Fruit fly (Drosophila melanogaster): Measurements from ENCODE around the gene atk.
A peak's percentile ranks its signal among the peaks of the same experiment; 100 is the strongest.

atk gene

DNA sequence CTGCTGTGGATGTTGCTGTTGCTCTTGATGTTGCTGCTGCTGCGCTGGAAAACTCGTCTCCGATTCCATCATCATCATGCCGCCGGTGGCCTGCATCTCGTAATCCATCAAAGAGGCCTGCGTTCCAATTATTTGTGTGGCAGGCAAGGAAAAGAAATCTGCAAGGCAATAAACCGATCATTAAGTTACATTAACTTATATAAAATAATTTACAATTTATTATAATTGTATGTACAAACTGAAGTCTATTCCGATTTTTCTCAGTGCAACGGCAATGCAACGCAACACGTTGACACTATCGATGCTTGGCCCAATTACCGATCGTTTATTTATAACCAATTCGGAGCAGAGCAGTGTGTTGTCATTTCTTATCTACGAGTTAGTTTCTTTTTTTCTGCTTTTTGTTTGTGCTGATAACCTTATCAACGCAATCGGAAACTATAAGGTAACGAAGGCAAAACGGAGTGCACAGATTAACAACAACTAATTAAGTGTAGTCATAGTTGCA, 6.4 kb upstream of the atk start (continued):
- TF ChIP-seq Pdp1 (GFP tag; optimal IDR thresholded peaks at IDR 0.05), result peak in 1 of 2 experiments; percentile 46
- TF ChIP-seq H2.0 (GFP tag; IDR thresholded peaks at IDR 0.05), result peak; percentile 54
- TF ChIP-seq Rx (GFP tag; IDR thresholded peaks at IDR 0.05), result peak; percentile 41; the same call in 1 of the 2 replicates
- TF ChIP-seq dm (GFP tag; optimal IDR thresholded peaks at IDR 0.05), result no peak
- TF ChIP-seq cwo (GFP tag; optimal IDR thresholded peaks at IDR 0.05), result peak; percentile 14
- TF ChIP-seq grn (GFP tag; optimal IDR thresholded peaks at IDR 0.05), result peak; percentile 83
- TF ChIP-seq trem (tag; optimal IDR thresholded peaks at IDR 0.05), result no peak
- TF ChIP-seq pum (GFP tag; optimal IDR thresholded peaks at IDR 0.05), result no peak
- peak; percentile 63; the same call in 1 of the 2 replicates for TF ChIP-seq CG31441 (GFP tag; IDR thresholded peaks at IDR 0.05)
- no peak for TF ChIP-seq lola (GFP tag; optimal IDR thresholded peaks at IDR 0.05)
- no peak for TF ChIP-seq NK7.1 (GFP tag; optimal IDR thresholded peaks at IDR 0.05)
- TF ChIP-seq sqz (GFP tag; optimal IDR thresholded peaks at IDR 0.05), result peak; percentile 64
- no peak for TF ChIP-seq CG7271 (tag; optimal IDR thresholded peaks at IDR 0.05)
- no peak for TF ChIP-seq CG1792 (GFP tag; optimal IDR thresholded peaks at IDR 0.05)
- no peak for TF ChIP-seq Camta (GFP tag; optimal IDR thresholded peaks at IDR 0.05)
- no peak for TF ChIP-seq CG17361 (GFP tag; IDR thresholded peaks at IDR 0.05)
- no peak for TF ChIP-seq CG18011 (GFP tag; optimal IDR thresholded peaks at IDR 0.05)
- TF ChIP-seq bsh (GFP tag; optimal IDR thresholded peaks at IDR 0.05), result peak in 1 of 2 experiments; percentile 66
- TF ChIP-seq Hmx (GFP tag; optimal IDR thresholded peaks at IDR 0.05), result no peak
- peak; percentile 68 for TF ChIP-seq CG14441 (GFP tag; IDR thresholded peaks at IDR 0.05)
- TF ChIP-seq nau (GFP tag; optimal IDR thresholded peaks at IDR 0.05), result peak; percentile 11
- no peak for TF ChIP-seq Mes4 (GFP tag; optimal IDR thresholded peaks at IDR 0.05)
- TF ChIP-seq lbe (GFP tag; optimal IDR thresholded peaks at IDR 0.05), result no peak
- peak; percentile 33 for TF ChIP-seq CG3281 (GFP tag; optimal IDR thresholded peaks at IDR 0.05)
- TF ChIP-seq Hey (tag; optimal IDR thresholded peaks at IDR 0.05), result no peak
- no peak for TF ChIP-seq CHES-1-like (GFP tag; optimal IDR thresholded peaks at IDR 0.05)
- no peak for TF ChIP-seq pros (GFP tag; optimal IDR thresholded peaks at IDR 0.05)
- TF ChIP-seq CG10565 (GFP tag; optimal IDR thresholded peaks at IDR 0.05), result no peak
- peak; percentile 45 for TF ChIP-seq az2 (GFP tag; optimal IDR thresholded peaks at IDR 0.05)
- TF ChIP-seq Sin3A (optimal IDR thresholded peaks at IDR 0.05), result no peak
- no peak for TF ChIP-seq CG16813 (GFP tag; IDR thresholded peaks at IDR 0.05; ENCODE audit: partially characterized antibody)
- TF ChIP-seq CG7786 (GFP tag; optimal IDR thresholded peaks at IDR 0.05), result no peak
- no peak for TF ChIP-seq Dfd (GFP tag; optimal IDR thresholded peaks at IDR 0.05)
- peak; percentile 33 for TF ChIP-seq Deaf1 (tag; optimal IDR thresholded peaks at IDR 0.05)
- peak; percentile 23; the same call in 1 of the 2 replicates for TF ChIP-seq rib (GFP tag; IDR thresholded peaks at IDR 0.05)
- 0 out of 2 replicates have a peak, but pooled peaks have one; percentile 19 for TF ChIP-seq CG4730 (GFP tag; IDR thresholded peaks at IDR 0.05)
- no peak for TF ChIP-seq CG8290 (GFP tag; optimal IDR thresholded peaks at IDR 0.05)
- TF ChIP-seq CG8290 (tag; optimal IDR thresholded peaks at IDR 0.05), result peak in 1 of 2 experiments; percentile 34
- peak; percentile 38; the same call in 1 of the 2 replicates for TF ChIP-seq CG17328 (GFP tag; IDR thresholded peaks at IDR 0.05)
- peak; percentile 53 for TF ChIP-seq CG12659 (GFP tag; optimal IDR thresholded peaks at IDR 0.05)
- peak; percentile 68 for TF ChIP-seq CG6813 (GFP tag; optimal IDR thresholded peaks at IDR 0.05)
- no peak for TF ChIP-seq Bdp1 (GFP tag; optimal IDR thresholded peaks at IDR 0.05)
- TF ChIP-seq CG16815 (GFP tag; optimal IDR thresholded peaks at IDR 0.05), result no peak
- TF ChIP-seq Abd-B (GFP tag; optimal IDR thresholded peaks at IDR 0.05), result no peak
- peak; percentile 53; the same call in 1 of the 2 replicates for TF ChIP-seq E2f1 (GFP tag; IDR thresholded peaks at IDR 0.05)
- TF ChIP-seq Ssrp (tag; optimal IDR thresholded peaks at IDR 0.05), result peak; percentile 19
- peak; percentile 35 for TF ChIP-seq Dek (tag; optimal IDR thresholded peaks at IDR 0.05)
- no peak for TF ChIP-seq slou (GFP tag; optimal IDR thresholded peaks at IDR 0.05)
- peak; percentile 31 for TF ChIP-seq CG10274 (GFP tag; optimal IDR thresholded peaks at IDR 0.05)
- TF ChIP-seq Doc3 (GFP tag; IDR thresholded peaks at IDR 0.05; ENCODE audit: partially characterized antibody), result no peak
